Worm (Caenorhabditis elegans) whole organism, early embryonic: Measurements from ENCODE around the gene vab-3.

Experiments used
- B0310.2 ChIP-seq: sonication (generic microtip); optimal IDR thresholded peaks from 2 replicates; lab custom pipeline; 2016; ENCODE audit warnings: mild to moderate bottlenecking, missing genetic modification characterization, missing compliant biosample characterization
- F13C5.2 ChIP-seq: sonication (generic microtip); optimal IDR thresholded peaks from 2 replicates; lab custom pipeline; 2017; ENCODE audit warnings: mild to moderate bottlenecking, missing genetic modification characterization, inconsistent platforms, missing compliant biosample characterization
- aly-1 ChIP-seq: sonication (generic microtip); optimal IDR thresholded peaks from 2 replicates; lab custom pipeline; 2016; ENCODE audit warnings: missing genetic modification characterization, missing compliant biosample characterization
- ama-1 ChIP-seq: fragments of 150-350 bp; optimal IDR thresholded peaks from 2 replicates; lab custom pipeline; 2014
- ceh-13 ChIP-seq: fragments of 200-800 bp; sonication (Bioruptor generic); optimal IDR thresholded peaks from 2 replicates; lab custom pipeline; 2018; ENCODE audit warnings: mild to moderate bottlenecking, missing genetic modification characterization, missing compliant biosample characterization
- ceh-36 ChIP-seq: sonication (generic microtip); optimal IDR thresholded peaks from 2 replicates; lab custom pipeline; 2016; ENCODE audit warnings: missing genetic modification characterization, inconsistent platforms, missing compliant biosample characterization
- ets-7 ChIP-seq: sonication (generic microtip); optimal IDR thresholded peaks from 2 replicates; lab custom pipeline; 2016; ENCODE audit warnings: missing genotype, missing genetic modification characterization, missing compliant biosample characterization
- flt-1 ChIP-seq: fragments of 200-800 bp; sonication (Bioruptor generic); IDR thresholded peaks from 2 replicates; pipeline ENCODE4 v1.3.6; 2022; ENCODE audit warnings: missing genetic modification characterization, missing compliant biosample characterization
- hmbx-1 ChIP-seq: sonication (generic microtip); optimal IDR thresholded peaks from 2 replicates; lab custom pipeline; 2016; ENCODE audit warnings: mild to moderate bottlenecking, missing genetic modification characterization, missing compliant biosample characterization
- hmg-4 ChIP-seq: fragments of 200-800 bp; sonication (Bioruptor generic); optimal IDR thresholded peaks from 2 replicates; lab custom pipeline; 2018; ENCODE audit warnings: mild to moderate bottlenecking, missing genetic modification characterization, missing compliant biosample characterization
- hnd-1 ChIP-seq: sonication (generic microtip); optimal IDR thresholded peaks from 2 replicates; lab custom pipeline; 2016; ENCODE audit warnings: missing genetic modification characterization, missing compliant biosample characterization
- pes-1 ChIP-seq: fragments of 200-800 bp; sonication (Bioruptor generic); IDR thresholded peaks from 2 replicates; pipeline ENCODE4 v1.3.6; 2022; ENCODE audit warnings: missing genetic modification reagents, missing genetic modification characterization, missing compliant biosample characterization
- scrt-1 ChIP-seq: fragments of 200-800 bp; sonication (Bioruptor generic); IDR thresholded peaks from 2 replicates; pipeline ENCODE4 v1.3.6; 2022; ENCODE audit warnings: missing genetic modification characterization, missing compliant biosample characterization
- sea-1 ChIP-seq: fragments of 200-800 bp; sonication (Bioruptor generic); conservative IDR thresholded peaks from 2 replicates; pipeline ENCODE4 v1.3.6; 2022; ENCODE audit warnings: missing genetic modification characterization, missing compliant biosample characterization
- tbx-11 ChIP-seq: fragments of 200-800 bp; sonication (Bioruptor generic); IDR thresholded peaks from 2 replicates; pipeline ENCODE4 v1.3.6; 2022; ENCODE audit warnings: missing genetic modification characterization, missing compliant biosample characterization
- tbx-37 ChIP-seq: fragments of 200-800 bp; sonication (Bioruptor generic); conservative IDR thresholded peaks from 2 replicates; pipeline ENCODE4 v1.3.6; 2022; ENCODE audit warnings: missing genetic modification reagents, missing genetic modification characterization, missing compliant biosample characterization
- tra-4 ChIP-seq: sonication (generic microtip); optimal IDR thresholded peaks from 2 replicates; lab custom pipeline; 2017; ENCODE audit warnings: missing genetic modification characterization, missing compliant biosample characterization

The vab-3 gene

DNA sequence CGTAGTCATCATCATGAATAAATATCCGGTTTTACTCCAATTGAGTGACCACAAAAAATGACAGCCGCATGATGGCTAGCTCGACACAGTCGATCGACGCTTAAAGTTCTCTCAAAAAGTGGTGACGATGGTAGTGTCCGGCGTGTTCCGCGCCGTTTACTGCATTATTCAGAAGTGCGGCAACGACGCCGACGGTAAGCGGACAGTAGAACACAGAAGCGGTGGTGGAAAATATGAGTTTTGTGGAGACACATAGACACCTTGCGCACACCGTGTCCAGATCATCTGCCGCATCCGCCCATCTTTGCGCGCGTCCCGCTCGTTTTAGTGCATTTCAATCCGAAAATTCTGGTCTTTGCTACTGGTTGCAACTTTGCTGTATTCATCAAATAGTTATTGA, 59.5 kb downstream of the vab-3 start, which contains the start of gene F59F5.7:
Gene F59F5.7 (plus strand): TSS at position 301 of the 400 bp plus-strand sequence.
- TF ChIP-seq sea-1 (no peak), ets-7 (no peak), hnd-1 (tag; lab: Kevin White, UChicago) (no peak), pes-1 (GFP tag; lab: Robert Waterston, UW) (no peak), tbx-37 (GFP tag; lab: Robert Waterston, UW) (no peak), tbx-11 (GFP tag; lab: Robert Waterston, UW) (no peak), scrt-1 (GFP tag; lab: Robert Waterston, UW) (no peak), ama-1 (lab: Kevin White, UChicago) (no peak), F13C5.2 (no peak), flt-1 (GFP tag; lab: Robert Waterston, UW) (no peak), hmbx-1 (no peak), ceh-13 (GFP tag; lab: Kevin White, UChicago) (no peak), hmg-4 (GFP tag; lab: Kevin White, UChicago) (no peak), aly-1 (tag; lab: Kevin White, UChicago) (no peak), ceh-36 (tag; lab: Kevin White, UChicago) (no peak), tra-4 (tag; lab: Kevin White, UChicago) (no peak), B0310.2 (tag; lab: Kevin White, UChicago) (no peak)

DNA sequence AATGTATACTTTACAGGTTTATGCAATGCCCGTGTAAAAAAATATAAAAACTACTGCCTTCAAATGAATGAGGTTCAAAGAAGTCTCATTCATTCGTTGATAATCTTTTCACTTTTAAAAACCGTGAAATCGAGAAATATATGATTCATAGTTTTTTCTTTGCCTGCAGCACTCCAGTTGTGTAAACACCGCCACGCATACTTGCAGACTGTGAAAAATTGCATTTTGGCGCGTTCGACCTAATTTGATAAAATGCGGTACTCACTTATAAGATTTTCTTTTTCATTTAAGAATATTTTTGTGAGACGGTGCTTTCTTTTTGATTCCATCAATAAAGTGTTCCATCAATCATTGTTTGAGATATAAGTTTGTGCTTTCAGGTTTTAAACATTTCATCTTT, 67.1 kb downstream of the vab-3 start:
- TF ChIP-seq ceh-13 (GFP tag; lab: Kevin White, UChicago) (no peak), ets-7 (no peak)

- peak; percentile 87 for TF ChIP-seq F13C5.2
- peak; percentile 9 for TF ChIP-seq ceh-13 (GFP tag; lab: Kevin White, UChicago)
- TF ChIP-seq hnd-1 (tag; lab: Kevin White, UChicago) = no peak
- peak; percentile 20 for TF ChIP-seq aly-1 (tag; lab: Kevin White, UChicago)
- peak; percentile 43 for TF ChIP-seq ets-7
- TF ChIP-seq sea-1 = 0 out of 2 replicates have a peak, but pooled peaks have one; percentile 75
- 0 out of 2 replicates have a peak, but pooled peaks have one; percentile 6 for TF ChIP-seq pes-1 (GFP tag; lab: Robert Waterston, UW)
- peak; percentile 53 for TF ChIP-seq B0310.2 (tag; lab: Kevin White, UChicago)
- TF ChIP-seq tbx-11 (GFP tag; lab: Robert Waterston, UW) = no peak
- TF ChIP-seq flt-1 (GFP tag; lab: Robert Waterston, UW) = peak; percentile 22
- peak; percentile 90 for TF ChIP-seq hmg-4 (GFP tag; lab: Kevin White, UChicago)
Observed at ce11 chrX:10568385-10569149, 68.9 kb downstream of the vab-3 start.
